Fruit fly (Drosophila melanogaster) whole organism, embryonic: ENCODE measurements around the gene CG6231.

ENCODE experiments used
- CG1233 ChIP-seq: fragments of 200-800 bp; sonication (Bioruptor generic); optimal IDR thresholded peaks from 4 replicates; lab custom pipeline; 2018; ENCODE audit warnings: missing biosample characterization, mild to moderate bottlenecking, missing genetic modification characterization
- CG14965 ChIP-seq: fragments of 200-800 bp; sonication (Bioruptor generic); optimal IDR thresholded peaks from 2 replicates; lab custom pipeline; 2016; ENCODE audit warnings: missing biosample characterization, missing genetic modification characterization, borderline replicate concordance
- CG4854 ChIP-seq: fragments of 200-800 bp; sonication (Bioruptor generic); optimal IDR thresholded peaks from 2 replicates; lab custom pipeline; 2016; ENCODE audit warnings: missing biosample characterization, missing genetic modification characterization, inconsistent platforms
- Hey ChIP-seq: fragments of 200-800 bp; sonication (Bioruptor generic); optimal IDR thresholded peaks from 3 replicates; lab custom pipeline; 2018; ENCODE audit warnings: missing biosample characterization, mild to moderate bottlenecking, missing genetic modification characterization
- Hmx ChIP-seq: fragments of 200-800 bp; sonication (Bioruptor generic); optimal IDR thresholded peaks from 2 replicates; lab custom pipeline; 2016; ENCODE audit warnings: missing biosample characterization, missing genetic modification characterization
- Xrp1 ChIP-seq: fragments of 200-800 bp; sonication (Bioruptor generic); IDR thresholded peaks from 2 replicates; pipeline ENCODE4 v1.3.6; 2022; ENCODE audit warnings: missing biosample characterization, missing genetic modification characterization
- br ChIP-seq: fragments of >200 bp; optimal IDR thresholded peaks from 2 replicates; lab custom pipeline; 2017
- kay ChIP-seq: fragments of 200-800 bp; sonication (Bioruptor generic); optimal IDR thresholded peaks from 2 replicates; lab custom pipeline; 2016; ENCODE audit warnings: missing biosample characterization, missing genetic modification characterization
- mld ChIP-seq: fragments of 200-800 bp; sonication (Bioruptor generic); IDR thresholded peaks from 3 replicates; pipeline ENCODE4 v1.3.6; 2022; ENCODE audit warnings: missing biosample characterization, missing genetic modification characterization; ENCODE audit not compliant: partially characterized antibody
- pb ChIP-seq: fragments of 200-800 bp; sonication (Bioruptor generic); optimal IDR thresholded peaks from 3 replicates; lab custom pipeline; 2016; ENCODE audit warnings: missing biosample characterization, missing genetic modification characterization
- psq ChIP-seq: fragments of 200-800 bp; sonication (Bioruptor generic); optimal IDR thresholded peaks from 2 replicates; lab custom pipeline; 2017; ENCODE audit warnings: missing biosample characterization, missing genetic modification characterization

- TF ChIP-seq mld (GFP tag; lab: Robert Waterston, UW): no peak
- TF ChIP-seq Xrp1: no peak
- TF ChIP-seq Hmx (GFP tag; lab: Kevin White, UChicago): no peak
- no peak for TF ChIP-seq CG14965 (GFP tag; lab: Kevin White, UChicago)
- no peak for TF ChIP-seq CG1233 (GFP tag; lab: Kevin White, UChicago)
- TF ChIP-seq psq: no peak
- TF ChIP-seq br (lab: Kevin White, UChicago): no peak
- TF ChIP-seq Hey (tag; lab: Kevin White, UChicago): no peak
- TF ChIP-seq CG4854 (GFP tag; lab: Kevin White, UChicago): no peak
- TF ChIP-seq pb: no peak
- TF ChIP-seq kay (GFP tag; lab: Kevin White, UChicago): no peak
These were observed 12.6 kb downstream of the CG6231 start for dm6 chr3R:19619908-19620307.
